Worm (Caenorhabditis elegans): Measurements from ENCODE around the gene mam-5.

The mam-5 gene

DNA sequence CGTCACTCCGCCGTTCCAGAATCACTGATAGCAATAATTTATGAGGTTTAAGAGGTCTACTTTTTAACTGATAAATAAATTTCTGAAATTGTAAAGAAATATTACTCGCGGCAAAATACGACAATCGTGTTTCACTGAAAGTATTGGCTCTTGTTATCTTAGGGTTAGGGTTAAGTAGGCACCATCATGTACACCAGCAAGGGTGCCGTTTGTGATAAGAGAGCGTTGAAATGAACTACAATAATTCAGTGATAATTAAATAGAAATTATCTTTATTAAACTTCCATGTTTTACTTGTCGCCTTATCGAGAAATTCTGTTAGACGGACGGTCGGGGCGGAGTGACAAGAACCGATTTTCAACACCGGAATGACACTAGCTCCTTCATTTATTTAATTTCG lies 26.9 kb upstream of the mam-5 start:
- TF ChIP-seq snpc-1.2 (GFP tag; IDR thresholded peaks at IDR 0.05) (no peak), daf-16 (GFP tag; optimal IDR thresholded peaks at IDR 0.05) (peak in 1 of 2 experiments; percentile 17), daf-16 (tag; optimal IDR thresholded peaks at IDR 0.05) (peak; percentile 59), mxl-3 (GFP tag; optimal IDR thresholded peaks at IDR 0.05) (no peak), mdt-29 (GFP tag; IDR thresholded peaks at IDR 0.05) (no peak), F37D6.2 (tag; optimal IDR thresholded peaks at IDR 0.05) (no peak), nhr-48 (tag; optimal IDR thresholded peaks at IDR 0.05) (peak; percentile 12), F49E8.2 (tag; optimal IDR thresholded peaks at IDR 0.05; ENCODE audit: borderline replicate concordance) (no peak), nhr-111 (GFP tag; optimal IDR thresholded peaks at IDR 0.05) (no peak), pqm-1 (tag; optimal IDR thresholded peaks at IDR 0.05) (peak; percentile 97), php-3 (GFP tag; IDR thresholded peaks at IDR 0.05) (0 out of 2 replicates have a peak, but pooled peaks have one; percentile 37), ZK546.5 (tag; optimal IDR thresholded peaks at IDR 0.05) (no peak), ceh-28 (tag; optimal IDR thresholded peaks at IDR 0.05) (no peak), ceh-32 (tag; optimal IDR thresholded peaks at IDR 0.05; ENCODE audit: poor library complexity) (no peak), aly-2 (tag; optimal IDR thresholded peaks at IDR 0.05) (no peak), mep-1 (tag; optimal IDR thresholded peaks at IDR 0.05) (no peak), F10B5.3 (tag; optimal IDR thresholded peaks at IDR 0.05) (no peak), Y75B8A.6 (GFP tag; IDR thresholded peaks at IDR 0.05) (no peak), dve-1 (tag; optimal IDR thresholded peaks at IDR 0.05; ENCODE audit: insufficient read depth) (peak; percentile 61), nhr-102 (tag; optimal IDR thresholded peaks at IDR 0.05) (no peak), nhr-41 (GFP tag; IDR thresholded peaks at IDR 0.05) (peak; percentile 23; the same call in 1 of the 2 replicates), saeg-2 (GFP tag; IDR thresholded peaks at IDR 0.05) (no peak), hlh-11 (tag; optimal IDR thresholded peaks at IDR 0.05) (peak; percentile 74), fkh-10 (GFP tag; optimal IDR thresholded peaks at IDR 0.05) (no peak), egl-43 (GFP tag; IDR thresholded peaks at IDR 0.05) (no peak), Y48G9A.11 (GFP tag; IDR thresholded peaks at IDR 0.05) (no peak), dmd-6 (GFP tag; IDR thresholded peaks at IDR 0.05) (peak; percentile 61), daf-8 (GFP tag; IDR thresholded peaks at IDR 0.05) (no peak), F44E2.7 (GFP tag; IDR thresholded peaks at IDR 0.05) (no peak), nhr-76 (tag; optimal IDR thresholded peaks at IDR 0.05) (no peak), D1046.2 (GFP tag; IDR thresholded peaks at IDR 0.05) (no peak), mdl-1 (tag; optimal IDR thresholded peaks at IDR 0.05) (no peak), nhr-28 (tag; optimal IDR thresholded peaks at IDR 0.05) (peak; percentile 76), cey-2 (tag; optimal IDR thresholded peaks at IDR 0.05; ENCODE audit: borderline replicate concordance, insufficient read depth) (peak; percentile 35), ztf-11 (tag; optimal IDR thresholded peaks at IDR 0.05) (no peak)

DNA sequence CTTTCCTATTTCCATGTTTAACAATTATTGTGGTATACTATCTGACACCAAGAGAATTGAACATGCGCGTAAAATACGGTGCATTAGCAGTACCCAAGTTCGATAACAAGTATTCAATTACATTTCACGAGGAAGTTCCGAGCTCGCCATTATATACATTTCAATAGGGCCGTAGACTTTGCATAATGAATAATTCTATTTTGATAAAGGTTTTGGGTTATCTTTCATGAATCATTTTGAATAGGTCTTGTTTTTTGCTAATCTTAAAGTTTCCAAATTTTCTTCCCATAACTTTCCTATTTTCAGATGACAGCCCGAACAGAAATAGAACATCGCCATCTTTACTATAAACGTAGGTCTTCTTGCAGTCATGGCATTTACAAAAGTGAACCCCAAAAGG lies 26.3 kb upstream of the mam-5 start, which contains the start of gene C50H2.13:
Gene C50H2.13, plus strand, starts transcription at position 301 of the 400 bp plus-strand sequence.
- peak; percentile 46 for TF ChIP-seq aha-1 (tag)
- TF ChIP-seq ceh-20 (GFP tag; IDR thresholded peaks at IDR 0.05), result no peak

DNA sequence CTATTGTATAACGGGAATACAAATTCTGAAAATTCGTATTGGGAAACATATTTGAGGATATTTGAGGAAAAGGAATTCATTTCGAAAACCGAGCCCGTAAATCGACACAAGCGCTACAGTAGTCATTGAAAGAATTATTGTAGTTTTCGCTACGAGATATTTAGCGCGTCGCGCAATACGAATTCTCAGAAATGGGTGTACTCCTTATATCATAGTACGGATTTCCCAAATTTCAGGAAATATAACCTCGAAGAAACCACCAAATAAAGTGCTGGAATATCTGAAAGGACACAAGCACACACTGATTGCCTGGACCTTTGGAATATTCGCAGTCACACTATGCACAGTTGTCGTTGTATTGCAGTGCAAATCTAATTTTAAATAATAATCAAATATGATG lies 25.1 kb upstream of the mam-5 start:
- TF ChIP-seq jun-1 (tag; optimal IDR thresholded peaks at IDR 0.05) (no peak), unc-62 (GFP tag; optimal IDR thresholded peaks at IDR 0.05 in 1 of 2) (peak in 1 of 2 experiments; percentile 25), unc-62 (tag; optimal IDR thresholded peaks at IDR 0.05) (no peak)
